Fruit fly (Drosophila melanogaster) whole organism: Measurements from ENCODE around the gene CG13634.

Source experiments
- CG8478 ChIP-seq: fragments of >200 bp; optimal IDR thresholded peaks from 2 replicates; lab custom pipeline; 2018; ENCODE audit warnings: inconsistent platforms
- EcR ChIP-seq, 2 experiments: fragments of >200 bp; optimal IDR thresholded peaks; 2 replicates each; lab custom pipeline; 2017; ENCODE audit warnings: missing biosample characterization in 2 of 2, missing genetic modification characterization in 2 of 2, missing genetic modification reagents in 2 of 2
- pan ChIP-seq: fragments of >200 bp; optimal IDR thresholded peaks from 2 replicates; lab custom pipeline; 2017
- psq ChIP-seq: fragments of >200 bp; optimal IDR thresholded peaks from 2 replicates; lab custom pipeline; 2017
- usp ChIP-seq: fragments of >200 bp; optimal IDR thresholded peaks from 2 replicates; lab custom pipeline; 2017; ENCODE audit warnings: missing biosample characterization, missing genetic modification characterization, mixed read lengths

dm6 chr3R:24773016-24773415 is 16.9 kb downstream of the CG13634 start:
- TF ChIP-seq psq (lab: Kevin White, UChicago) (no peak), pan (lab: Kevin White, UChicago) (no peak), usp (GFP tag; lab: Kevin White, UChicago) (no peak), EcR (GFP tag; optimal IDR thresholded peaks at IDR 0.05; lab: Kevin White, UChicago) (no peak), CG8478 (no peak)
